Worm (Caenorhabditis elegans) whole organism, L4/young adult: ENCODE data around the gene srr-1.

Experiments
- W03F9.2 ChIP-seq: fragments of 150-350 bp; optimal IDR thresholded peaks from 2 replicates; lab custom pipeline; 2014; ENCODE audit warnings: missing biosample characterization, missing genetic modification characterization
- him-1 ChIP-seq: sonication (generic microtip); optimal IDR thresholded peaks from 2 replicates; lab custom pipeline; 2016; ENCODE audit warnings: missing genotype, missing genetic modification reagents, missing genetic modification characterization, missing compliant biosample characterization

- TF ChIP-seq him-1 (tag; lab: Kevin White, UChicago) (no peak), W03F9.2 (no peak)
Observed at ce11 chrV:13053635-13054034, at the start of gene srr-1.
